Worm (Caenorhabditis elegans) whole organism, L3 larva: Measurements from ENCODE around the gene F59B2.14.

ENCODE experiments used
- R02D3.7 ChIP-seq: fragments of 150-350 bp; optimal IDR thresholded peaks from 2 replicates; lab custom pipeline; 2014; ENCODE audit warnings: missing biosample characterization, missing genetic modification characterization
- ZK546.5 ChIP-seq: sonication (generic microtip); optimal IDR thresholded peaks from 2 replicates; lab custom pipeline; 2017; ENCODE audit warnings: missing biosample characterization, missing genetic modification characterization
- aly-2 ChIP-seq: fragments of 150-350 bp; optimal IDR thresholded peaks from 2 replicates; lab custom pipeline; 2014; ENCODE audit warnings: missing biosample characterization, missing genetic modification characterization
- ceh-28 ChIP-seq: fragments of 150-350 bp; optimal IDR thresholded peaks from 2 replicates; lab custom pipeline; 2014; ENCODE audit warnings: missing biosample characterization, missing genetic modification reagents, missing genetic modification characterization
- ceh-9 ChIP-seq: sonication (generic microtip); optimal IDR thresholded peaks from 2 replicates; lab custom pipeline; 2018; ENCODE audit warnings: missing biosample characterization, missing genetic modification characterization
- egl-27 ChIP-seq: sonication (generic microtip); optimal IDR thresholded peaks from 4 replicates; lab custom pipeline; 2017; ENCODE audit warnings: missing biosample characterization, missing genetic modification reagents, missing genetic modification characterization
- egl-5 ChIP-seq: fragments of 150-350 bp; optimal IDR thresholded peaks from 2 replicates; lab custom pipeline; 2017; ENCODE audit warnings: missing biosample characterization, missing genetic modification reagents, missing genetic modification characterization, inconsistent platforms
- elt-1 ChIP-seq: fragments of 150-350 bp; optimal IDR thresholded peaks from 2 replicates; lab custom pipeline; 2014; ENCODE audit warnings: missing biosample characterization, missing genetic modification characterization
- elt-2 ChIP-seq: sonication (generic microtip); optimal IDR thresholded peaks from 2 replicates; lab custom pipeline; 2016; ENCODE audit warnings: missing genetic modification reagents, mild to moderate bottlenecking, missing genetic modification characterization, missing compliant biosample characterization
- fkh-2 ChIP-seq: fragments of 150-350 bp; optimal IDR thresholded peaks from 2 replicates; lab custom pipeline; 2014; ENCODE audit warnings: missing biosample characterization, missing genetic modification reagents, missing genetic modification characterization
- hmg-11 ChIP-seq: sonication (generic microtip); optimal IDR thresholded peaks from 2 replicates; lab custom pipeline; 2016; ENCODE audit warnings: missing genetic modification characterization, missing compliant biosample characterization
- lsy-12 ChIP-seq: sonication (generic microtip); optimal IDR thresholded peaks from 2 replicates; lab custom pipeline; 2016; ENCODE audit warnings: mild to moderate bottlenecking, missing genetic modification characterization, missing compliant biosample characterization
- mdl-1 ChIP-seq: fragments of 150-350 bp; optimal IDR thresholded peaks from 2 replicates; lab custom pipeline; 2014; ENCODE audit warnings: missing biosample characterization, missing genetic modification characterization
- mml-1 ChIP-seq: fragments of 150-350 bp; sonication (generic microtip); optimal IDR thresholded peaks from 3 replicates; lab custom pipeline; 2014; ENCODE audit warnings: missing biosample characterization, missing genetic modification characterization
- nhr-11 ChIP-seq: fragments of 150-350 bp; optimal IDR thresholded peaks from 2 replicates; lab custom pipeline; 2014; ENCODE audit warnings: missing biosample characterization, missing genetic modification characterization
- nhr-12 ChIP-seq: fragments of 150-350 bp; optimal IDR thresholded peaks from 2 replicates; lab custom pipeline; 2014; ENCODE audit warnings: missing biosample characterization, missing genetic modification characterization
- nhr-237 ChIP-seq: fragments of 150-350 bp; optimal IDR thresholded peaks from 2 replicates; lab custom pipeline; 2014; ENCODE audit warnings: missing biosample characterization, missing genetic modification characterization
- nhr-25 ChIP-seq: sonication (generic microtip); optimal IDR thresholded peaks from 2 replicates; lab custom pipeline; 2017; ENCODE audit warnings: missing biosample characterization, missing genetic modification characterization
- nhr-43 ChIP-seq: sonication (generic microtip); optimal IDR thresholded peaks from 2 replicates; lab custom pipeline; 2016; ENCODE audit warnings: mild to moderate bottlenecking, missing genetic modification characterization, missing compliant biosample characterization; ENCODE audit not compliant: poor library complexity, severe bottlenecking
- nhr-76 ChIP-seq: fragments of 150-350 bp; sonication (generic microtip); optimal IDR thresholded peaks from 5 replicates; lab custom pipeline; 2014; ENCODE audit warnings: missing biosample characterization, missing genetic modification characterization
- pha-4 ChIP-seq: fragments of 150-350 bp; optimal IDR thresholded peaks from 2 replicates; lab custom pipeline; 2014; ENCODE audit warnings: missing biosample characterization, missing genetic modification reagents, missing genetic modification characterization
- pqm-1 ChIP-seq: fragments of 150-350 bp; optimal IDR thresholded peaks from 2 replicates; lab custom pipeline; 2017; ENCODE audit warnings: missing biosample characterization, missing genetic modification characterization, inconsistent platforms
- sea-2 ChIP-seq: fragments of 150-350 bp; sonication (generic microtip); optimal IDR thresholded peaks from 4 replicates; lab custom pipeline; 2014; ENCODE audit warnings: missing biosample characterization, missing genetic modification reagents, missing genetic modification characterization
- skn-1 ChIP-seq: fragments of 150-350 bp; optimal IDR thresholded peaks from 2 replicates; lab custom pipeline; 2014; ENCODE audit warnings: missing biosample characterization, missing genetic modification characterization
- snpc-4 ChIP-seq: fragments of 150-350 bp; optimal IDR thresholded peaks from 2 replicates; lab custom pipeline; 2014; ENCODE audit warnings: missing biosample characterization, missing genetic modification characterization
- tbx-2 ChIP-seq: sonication (generic microtip); optimal IDR thresholded peaks from 2 replicates; lab custom pipeline; 2016; ENCODE audit warnings: mild to moderate bottlenecking, missing genetic modification characterization, missing compliant biosample characterization
- unc-39 ChIP-seq: sonication (generic microtip); optimal IDR thresholded peaks from 4 replicates; lab custom pipeline; 2017; ENCODE audit warnings: missing biosample characterization, missing genetic modification characterization
- unc-62 ChIP-seq: fragments of 150-350 bp; sonication (generic microtip); optimal IDR thresholded peaks from 4 replicates; lab custom pipeline; 2014; ENCODE audit warnings: missing biosample characterization, missing genetic modification reagents, missing genetic modification characterization
- zag-1 ChIP-seq: fragments of 150-350 bp; optimal IDR thresholded peaks from 2 replicates; lab custom pipeline; 2014; ENCODE audit warnings: missing biosample characterization, missing genetic modification characterization
- ztf-11 ChIP-seq: fragments of 150-350 bp; optimal IDR thresholded peaks from 2 replicates; lab custom pipeline; 2014; ENCODE audit warnings: missing biosample characterization, missing genetic modification characterization
- ztf-4 ChIP-seq: fragments of 150-350 bp; optimal IDR thresholded peaks from 2 replicates; lab custom pipeline; 2014; ENCODE audit warnings: missing biosample characterization, missing genetic modification characterization

F59B2.14 gene

DNA sequence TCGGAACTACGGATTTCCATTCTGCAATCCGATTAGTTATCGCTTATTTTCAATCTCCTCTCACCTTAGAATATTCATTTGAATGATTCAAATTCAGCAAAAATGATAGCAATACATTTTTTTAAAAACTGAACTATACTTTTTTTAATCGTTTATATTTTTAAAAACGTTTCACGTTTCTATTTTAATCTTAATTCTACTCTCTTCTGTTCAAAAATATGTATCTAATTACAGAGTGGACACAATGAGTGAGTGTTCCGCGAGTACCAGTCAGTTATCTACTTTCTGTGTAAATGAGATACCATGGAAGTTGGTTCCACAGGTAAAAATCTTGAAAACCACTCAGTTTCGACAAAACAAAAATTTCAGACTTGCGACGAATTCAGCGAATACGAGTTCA lies 19.9 kb downstream of the F59B2.14 start, which contains the start of the genes F59B2.15 and zif-1:
Gene F59B2.15, minus strand, starts transcription at position 101 of the 400 bp plus-strand sequence.
Gene zif-1, plus strand, starts transcription at position 235 of the 400 bp plus-strand sequence.
- TF ChIP-seq hmg-11 (tag; lab: Kevin White, UChicago) (no peak), nhr-11 (tag; lab: Kevin White, UChicago) (no peak), unc-62 (GFP tag; lab: Kevin White, UChicago) (no peak), egl-27 (tag; lab: Kevin White, UChicago) (no peak), pqm-1 (tag; lab: Kevin White, UChicago) (no peak), elt-2 (tag; lab: Kevin White, UChicago) (no peak)

DNA sequence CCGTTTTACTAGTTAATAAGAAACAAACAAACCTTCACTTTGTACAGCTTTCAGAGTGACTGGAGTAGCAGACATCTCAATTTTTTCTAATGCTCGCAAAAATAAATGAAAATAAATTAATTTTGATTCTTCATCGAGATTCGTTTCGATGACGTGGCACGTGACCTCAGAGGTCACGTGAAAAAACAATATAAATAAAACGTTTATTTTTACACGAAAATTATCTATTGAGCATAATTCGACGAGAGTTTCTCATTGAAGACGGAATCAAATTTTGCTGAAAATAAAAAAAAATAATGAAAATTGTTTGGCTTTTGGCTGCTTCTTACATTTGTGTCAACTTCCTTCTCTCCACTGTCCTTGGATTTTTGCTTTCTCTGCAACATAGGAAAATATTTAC lies 20.5 kb downstream of the F59B2.14 start, which contains the start of gene rpn-6.2:
Gene rpn-6.2, minus strand, starts transcription at position 101 of the 400 bp plus-strand sequence.
- TF ChIP-seq elt-1 (no peak), ztf-11 (tag; lab: Kevin White, UChicago) (no peak), lsy-12 (tag; lab: Kevin White, UChicago) (no peak), pha-4 (no peak), ztf-4 (tag; lab: Kevin White, UChicago) (no peak), nhr-12 (tag; lab: Kevin White, UChicago) (no peak)
- TF ChIP-seq, all 47 proteins: peak for 0

DNA sequence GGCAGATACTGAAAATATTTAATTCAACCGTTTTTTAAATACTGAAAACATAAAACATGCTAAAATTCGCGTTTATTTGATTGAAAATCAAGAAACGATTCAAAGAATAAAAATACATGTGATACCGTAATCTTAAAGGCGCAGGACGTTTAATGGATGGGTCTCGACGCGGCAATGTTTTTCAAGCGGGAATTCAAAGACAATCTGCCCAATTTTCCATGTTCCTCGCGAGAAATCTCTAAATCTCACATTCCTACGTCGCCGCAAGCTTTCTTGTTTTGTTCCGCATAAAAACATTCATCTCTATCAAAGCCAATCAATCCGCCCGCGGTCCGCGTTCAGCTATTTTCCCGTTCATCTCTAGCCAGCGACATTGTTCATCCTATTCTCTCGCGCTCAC lies 20.9 kb downstream of the F59B2.14 start:
- TF ChIP-seq hmg-11 (tag; lab: Kevin White, UChicago), result no peak

DNA sequence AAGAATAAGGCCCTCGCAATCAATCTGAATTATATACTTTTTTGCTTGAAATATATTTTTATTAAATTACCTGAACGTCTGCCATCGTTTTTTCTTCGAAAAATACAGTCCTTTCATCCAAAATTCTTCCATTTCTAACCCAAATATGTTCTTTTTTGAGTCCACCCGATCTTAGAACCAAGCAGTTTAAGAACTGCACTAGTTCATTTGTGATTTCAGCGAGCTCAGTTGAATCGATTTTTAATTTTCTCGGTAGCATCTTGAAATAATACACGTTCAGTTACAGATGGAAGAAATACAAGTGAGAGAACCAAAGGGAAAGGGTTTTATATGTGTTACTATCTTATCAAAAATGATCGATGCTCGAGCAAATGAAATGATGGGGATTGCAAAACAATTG lies 22.9 kb downstream of the F59B2.14 start, which contains the start of gene F59B2.3:
Gene F59B2.3, minus strand, starts transcription at position 259 of the 400 bp plus-strand sequence.
- TF ChIP-seq hmg-11 (tag; lab: Kevin White, UChicago) (no peak), elt-2 (tag; lab: Kevin White, UChicago) (peak; percentile 5)

DNA sequence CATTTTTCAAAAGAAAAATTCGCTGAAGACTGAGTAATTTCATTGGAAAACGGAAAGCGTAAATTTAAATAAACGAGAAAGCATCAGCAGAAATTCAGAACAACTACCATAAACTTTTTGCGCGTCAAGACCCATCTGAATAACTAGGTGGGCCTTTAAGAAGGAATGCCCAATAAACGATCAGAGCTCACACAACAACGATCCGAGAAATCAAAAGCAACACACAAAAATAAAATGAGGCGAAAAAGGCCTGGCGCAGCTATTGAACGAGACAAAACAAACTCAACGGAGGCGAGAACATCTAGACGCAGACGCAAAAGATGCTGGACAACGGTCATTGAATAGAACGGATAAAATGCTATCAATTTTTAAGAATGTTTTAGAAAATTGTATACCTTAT lies 23.6 kb downstream of the F59B2.14 start:
- TF ChIP-seq hmg-11 (tag; lab: Kevin White, UChicago), result peak; percentile 19
- no peak for TF ChIP-seq unc-39 (tag; lab: Kevin White, UChicago)
- no peak for TF ChIP-seq skn-1 (tag; lab: Kevin White, UChicago)

DNA sequence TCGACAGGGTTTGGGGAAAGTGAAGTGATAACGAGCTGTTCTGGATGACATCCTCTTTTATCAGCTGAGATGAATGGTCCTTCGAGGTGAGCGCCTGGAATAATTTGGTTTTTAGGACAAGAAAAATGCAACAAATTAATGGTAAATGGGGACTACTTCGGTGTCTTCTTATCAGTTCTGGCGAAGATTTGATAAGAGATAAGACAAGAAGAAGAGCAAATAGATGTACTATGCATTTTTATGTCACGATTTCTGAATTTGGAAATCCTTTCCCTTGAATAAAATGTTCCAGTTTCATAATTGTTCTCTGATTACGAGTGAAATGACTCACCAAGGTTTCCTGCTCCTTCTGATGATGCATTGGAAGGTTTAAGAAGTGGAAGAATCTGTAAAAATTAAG lies 24.6 kb downstream of the F59B2.14 start:
- TF ChIP-seq unc-62 (GFP tag; lab: Kevin White, UChicago) (no peak), egl-5 (tag; lab: Kevin White, UChicago) (no peak), aly-2 (tag; lab: Kevin White, UChicago) (no peak), tbx-2 (no peak), nhr-237 (tag; lab: Kevin White, UChicago) (no peak), R02D3.7 (tag; lab: Kevin White, UChicago) (no peak), snpc-4 (tag; lab: Kevin White, UChicago) (no peak), zag-1 (tag; lab: Kevin White, UChicago) (no peak), ceh-9 (tag; lab: Kevin White, UChicago) (no peak), nhr-76 (tag; lab: Kevin White, UChicago) (no peak), fkh-2 (tag; lab: Kevin White, UChicago) (no peak), elt-2 (tag; lab: Kevin White, UChicago) (peak; percentile 79), pha-4 (no peak), pqm-1 (tag; lab: Kevin White, UChicago) (peak; percentile 47), ztf-4 (tag; lab: Kevin White, UChicago) (no peak), egl-27 (tag; lab: Kevin White, UChicago) (no peak), hmg-11 (tag; lab: Kevin White, UChicago) (no peak)

DNA sequence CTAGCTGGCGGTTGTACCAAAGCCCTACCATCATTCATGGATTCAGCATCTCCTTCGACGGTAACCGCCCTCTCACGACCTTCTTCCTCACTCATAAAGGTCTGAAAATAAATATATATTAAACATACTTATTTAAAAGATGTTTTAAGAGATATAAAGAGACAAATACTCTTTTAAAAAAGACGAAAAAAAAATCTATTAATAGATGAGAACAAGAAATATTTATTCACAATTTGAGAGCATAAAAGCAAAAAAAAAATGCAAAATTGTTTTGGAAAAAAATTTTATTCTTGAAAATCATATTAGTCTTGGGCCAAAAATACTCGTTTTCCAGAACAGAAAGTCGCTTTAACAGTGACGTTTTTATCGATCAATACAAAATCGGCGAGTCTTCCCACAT lies 25.7 kb downstream of the F59B2.14 start, which contains the start of gene skat-1:
Gene skat-1, minus strand, starts transcription at position 101 of the 400 bp plus-strand sequence.
- TF ChIP-seq mdl-1 (tag; lab: Kevin White, UChicago), result no peak
- TF ChIP-seq elt-2 (tag; lab: Kevin White, UChicago), result no peak
- TF ChIP-seq ZK546.5, result no peak
- no peak for TF ChIP-seq aly-2 (tag; lab: Kevin White, UChicago)
- no peak for TF ChIP-seq fkh-2 (tag; lab: Kevin White, UChicago)
- no peak for TF ChIP-seq nhr-25
- no peak for TF ChIP-seq nhr-43
- TF ChIP-seq sea-2 (GFP tag; lab: Kevin White, UChicago), result no peak
- TF ChIP-seq tbx-2, result no peak
- no peak for TF ChIP-seq skn-1 (tag; lab: Kevin White, UChicago)
- no peak for TF ChIP-seq mml-1
- no peak for TF ChIP-seq pha-4
- TF ChIP-seq zag-1 (tag; lab: Kevin White, UChicago), result no peak
- TF ChIP-seq ceh-28, result no peak
- no peak for TF ChIP-seq ztf-11 (tag; lab: Kevin White, UChicago)
- no peak for TF ChIP-seq R02D3.7 (tag; lab: Kevin White, UChicago)
